Worm (Caenorhabditis elegans) whole organism, young adult: ENCODE measurements around the gene srbc-78.

Source experiments
- K12H6.12 ChIP-seq: fragments of 200-800 bp; sonication (Bioruptor generic); optimal IDR thresholded peaks from 2 replicates; lab custom pipeline; 2018; ENCODE audit warnings: mild to moderate bottlenecking, missing genetic modification characterization, missing compliant biosample characterization
- T26A5.8 ChIP-seq: sonication (generic microtip); optimal IDR thresholded peaks from 2 replicates; lab custom pipeline; 2016; ENCODE audit warnings: missing genetic modification characterization, missing compliant biosample characterization
- cebp-1 ChIP-seq, 2 experiments: fragments of 200-800 bp in 1 of 2; sonication (Bioruptor generic) in 1 of 2; sonication (generic microtip) in 1 of 2; IDR thresholded peaks in 1 of 2; optimal IDR thresholded peaks in 1 of 2; 2 replicates each; pipeline versions ENCODE4 v1.3.6 to Lab custom; 2017 to 2022; ENCODE audit warnings: missing compliant biosample characterization in 2 of 2, missing genetic modification characterization in 2 of 2, mild to moderate bottlenecking in 1 of 2, missing genetic modification reagents in 1 of 2, moderate library complexity in 1 of 2
- nhr-80 ChIP-seq: sonication (generic microtip); optimal IDR thresholded peaks from 2 replicates; lab custom pipeline; 2016; ENCODE audit warnings: missing genetic modification characterization, missing compliant biosample characterization
- sdz-38 ChIP-seq: sonication (generic microtip); optimal IDR thresholded peaks from 2 replicates; lab custom pipeline; 2016; ENCODE audit warnings: missing genotype, missing genetic modification characterization, missing compliant biosample characterization
- unc-62 ChIP-seq: fragments of 150-350 bp; optimal IDR thresholded peaks from 2 replicates; lab custom pipeline; 2014; ENCODE audit warnings: missing biosample characterization, missing genetic modification reagents, missing genetic modification characterization

DNA sequence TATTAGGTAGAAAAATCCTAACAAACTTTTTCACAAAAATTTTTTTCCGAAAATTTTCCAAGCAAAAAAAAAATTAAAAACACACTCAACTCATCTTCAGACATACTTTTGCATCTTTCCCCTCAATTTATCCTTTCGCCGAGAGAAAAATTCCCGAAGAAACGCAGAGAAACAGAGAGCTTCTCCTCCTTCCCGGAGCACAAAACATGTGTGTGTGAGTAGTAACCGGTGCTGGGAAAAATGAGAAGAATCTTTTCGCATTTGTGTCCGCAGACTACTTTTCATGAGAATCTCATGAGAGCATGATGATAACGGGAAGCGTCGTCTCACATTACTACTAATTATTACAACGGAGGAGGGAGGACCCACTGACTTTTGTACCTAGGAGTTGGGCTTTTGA, 2.5 kb downstream of the srbc-78 start:
- TF ChIP-seq nhr-80 (tag; lab: Kevin White, UChicago) (no peak), cebp-1 (GFP tag; IDR thresholded peaks at IDR 0.05; lab: Robert Waterston, UW) (no peak), cebp-1 (tag; optimal IDR thresholded peaks at IDR 0.05; lab: Kevin White, UChicago) (no peak), K12H6.12 (no peak), unc-62 (no peak), sdz-38 (no peak), T26A5.8 (tag; lab: Kevin White, UChicago) (no peak)
